Worm (Caenorhabditis elegans) whole organism, L4 larva: ENCODE results near the gene Y116F11B.9.

Source experiments
- F37D6.2 ChIP-seq: sonication (generic microtip); optimal IDR thresholded peaks from 2 replicates; lab custom pipeline; 2016; ENCODE audit warnings: mild to moderate bottlenecking, missing genetic modification characterization, missing compliant biosample characterization
- F49E8.2 ChIP-seq: sonication (generic microtip); optimal IDR thresholded peaks from 2 replicates; lab custom pipeline; 2016; ENCODE audit warnings: missing compliant biosample characterization, mild to moderate bottlenecking, missing genetic modification characterization, borderline replicate concordance
- Y105C5A.15 ChIP-seq: fragments of 200-800 bp; sonication (Bioruptor generic); IDR thresholded peaks from 2 replicates; pipeline ENCODE4 v1.3.6; 2022; ENCODE audit warnings: missing genetic modification characterization, missing compliant biosample characterization
- Y48G9A.11 ChIP-seq: fragments of 200-800 bp; sonication (Bioruptor generic); IDR thresholded peaks from 2 replicates; pipeline ENCODE4 v1.3.6; 2022; ENCODE audit warnings: missing genetic modification reagents, missing genetic modification characterization, missing compliant biosample characterization
- Y75B8A.6 ChIP-seq: fragments of 200-800 bp; sonication (Bioruptor generic); IDR thresholded peaks from 2 replicates; pipeline ENCODE4 v1.3.6; 2022; ENCODE audit warnings: missing genetic modification reagents, missing genetic modification characterization, missing compliant biosample characterization
- ZK546.5 ChIP-seq, 2 experiments: sonication (generic microtip); optimal IDR thresholded peaks; 2 replicates each; lab custom pipeline; 2017; ENCODE audit warnings: missing biosample characterization in 2 of 2, missing genetic modification characterization in 2 of 2
- aly-2 ChIP-seq: sonication (generic microtip); optimal IDR thresholded peaks from 2 replicates; lab custom pipeline; 2018; ENCODE audit warnings: missing biosample characterization, missing genetic modification characterization
- ama-1 ChIP-seq: fragments of 150-350 bp; optimal IDR thresholded peaks from 2 replicates; lab custom pipeline; 2014; ENCODE audit warnings: inconsistent platforms, mixed read lengths
- arid-1 ChIP-seq: fragments of 200-800 bp; sonication (Bioruptor generic); conservative IDR thresholded peaks from 2 replicates; pipeline ENCODE4 v1.3.6; 2022; ENCODE audit warnings: missing genetic modification reagents, missing genetic modification characterization, missing compliant biosample characterization
- ceh-20 ChIP-seq: fragments of 200-800 bp; sonication (Bioruptor generic); IDR thresholded peaks from 2 replicates; pipeline ENCODE4 v1.3.6; 2022; ENCODE audit warnings: missing genetic modification reagents, missing genetic modification characterization, missing compliant biosample characterization
- ceh-28 ChIP-seq: fragments of 150-350 bp; optimal IDR thresholded peaks from 2 replicates; lab custom pipeline; 2014; ENCODE audit warnings: missing biosample characterization, missing genetic modification reagents, missing genetic modification characterization
- ceh-44 ChIP-seq: fragments of 200-800 bp; sonication (Bioruptor generic); IDR thresholded peaks from 2 replicates; pipeline ENCODE4 v1.3.6; 2022; ENCODE audit warnings: missing genetic modification reagents, missing genetic modification characterization, missing compliant biosample characterization
- cey-2 ChIP-seq: sonication (generic microtip); optimal IDR thresholded peaks from 3 replicates; lab custom pipeline; 2017; ENCODE audit warnings: missing genetic modification characterization, mild to moderate bottlenecking, missing compliant biosample characterization, antibody characterized with exemption, borderline replicate concordance; ENCODE audit not compliant: insufficient read depth
- daf-12 ChIP-seq: fragments of 150-350 bp; optimal IDR thresholded peaks from 2 replicates; lab custom pipeline; 2014; ENCODE audit warnings: missing biosample characterization, missing genetic modification reagents, missing genetic modification characterization
- daf-8 ChIP-seq: fragments of 200-800 bp; sonication (Bioruptor generic); IDR thresholded peaks from 2 replicates; pipeline ENCODE4 v1.3.6; 2022; ENCODE audit warnings: missing genetic modification characterization, missing compliant biosample characterization
- dpl-1 ChIP-seq: fragments of 150-350 bp; optimal IDR thresholded peaks from 2 replicates; lab custom pipeline; 2014; ENCODE audit warnings: missing biosample characterization, missing genetic modification reagents, missing genetic modification characterization
- fos-1 ChIP-seq: fragments of 150-350 bp; optimal IDR thresholded peaks from 2 replicates; lab custom pipeline; 2014; ENCODE audit warnings: missing biosample characterization, missing genetic modification characterization
- lim-7 ChIP-seq: fragments of 200-800 bp; sonication (Bioruptor generic); IDR thresholded peaks from 2 replicates; pipeline ENCODE4 v1.3.6; 2022; ENCODE audit warnings: missing genetic modification characterization, missing compliant biosample characterization
- lin-1 ChIP-seq: fragments of 200-800 bp; sonication (Bioruptor generic); IDR thresholded peaks from 2 replicates; pipeline ENCODE4 v1.3.6; 2022; ENCODE audit warnings: missing genetic modification reagents, missing genetic modification characterization, missing compliant biosample characterization
- lin-38 ChIP-seq: fragments of 200-800 bp; sonication (Bioruptor generic); IDR thresholded peaks from 2 replicates; pipeline ENCODE4 v1.3.6; 2022; ENCODE audit warnings: missing genetic modification reagents, missing genetic modification characterization, missing compliant biosample characterization
- lir-3 ChIP-seq: sonication (generic microtip); optimal IDR thresholded peaks from 2 replicates; lab custom pipeline; 2016; ENCODE audit warnings: mild to moderate bottlenecking, missing genetic modification characterization, missing compliant biosample characterization
- madf-5 ChIP-seq, 2 experiments: fragments of 200-800 bp; sonication (Bioruptor generic); IDR thresholded peaks; 2 replicates each; pipeline ENCODE4 v1.3.6; 2022; ENCODE audit warnings: missing compliant biosample characterization in 2 of 2, missing genetic modification characterization in 2 of 2
- madf-9 ChIP-seq: fragments of 200-800 bp; sonication (Bioruptor generic); conservative IDR thresholded peaks from 2 replicates; pipeline ENCODE4 v1.3.6; 2022; ENCODE audit warnings: missing genetic modification reagents, missing genetic modification characterization, missing compliant biosample characterization
- mes-2 ChIP-seq: sonication (generic microtip); optimal IDR thresholded peaks from 2 replicates; lab custom pipeline; 2016; ENCODE audit warnings: missing genotype, mild to moderate bottlenecking, missing genetic modification characterization, missing compliant biosample characterization; ENCODE audit not compliant: poor library complexity, severe bottlenecking
- mxl-2 ChIP-seq: fragments of 200-800 bp; sonication (Bioruptor generic); conservative IDR thresholded peaks from 2 replicates; pipeline ENCODE4 v1.3.6; 2022; ENCODE audit warnings: missing genetic modification reagents, missing genetic modification characterization, missing compliant biosample characterization
- mxl-3 ChIP-seq: fragments of 200-800 bp; sonication (Bioruptor generic); optimal IDR thresholded peaks from 2 replicates; lab custom pipeline; 2018; ENCODE audit warnings: mild to moderate bottlenecking, missing genetic modification characterization, missing compliant biosample characterization
- nhr-10 ChIP-seq: fragments of 150-350 bp; optimal IDR thresholded peaks from 2 replicates; lab custom pipeline; 2014; ENCODE audit warnings: missing biosample characterization, missing genetic modification characterization
- nhr-102 ChIP-seq: sonication (generic microtip); optimal IDR thresholded peaks from 2 replicates; lab custom pipeline; 2016; ENCODE audit warnings: mild to moderate bottlenecking, missing genetic modification characterization, moderate library complexity, missing compliant biosample characterization
- nhr-11 ChIP-seq: fragments of 150-350 bp; optimal IDR thresholded peaks from 2 replicates; lab custom pipeline; 2014; ENCODE audit warnings: missing biosample characterization, missing genetic modification characterization
- nhr-111 ChIP-seq: fragments of 200-800 bp; sonication (Bioruptor generic); optimal IDR thresholded peaks from 2 replicates; lab custom pipeline; 2018; ENCODE audit warnings: mild to moderate bottlenecking, missing genetic modification characterization, missing compliant biosample characterization
- nhr-42 ChIP-seq: fragments of 200-800 bp; sonication (Bioruptor generic); IDR thresholded peaks from 2 replicates; pipeline ENCODE4 v1.3.6; 2022; ENCODE audit warnings: missing genetic modification characterization, missing compliant biosample characterization
- pqm-1 ChIP-seq: sonication (generic microtip); optimal IDR thresholded peaks from 2 replicates; lab custom pipeline; 2017; ENCODE audit warnings: missing biosample characterization, missing genetic modification characterization
- sdz-12 ChIP-seq: fragments of 200-800 bp; sonication (Bioruptor generic); optimal IDR thresholded peaks from 2 replicates; lab custom pipeline; 2018; ENCODE audit warnings: mild to moderate bottlenecking, missing genetic modification characterization, missing compliant biosample characterization
- set-16 ChIP-seq: fragments of 200-800 bp; sonication (Bioruptor generic); IDR thresholded peaks from 2 replicates; pipeline ENCODE4 v1.3.6; 2022; ENCODE audit warnings: missing genetic modification reagents, missing genetic modification characterization, missing compliant biosample characterization
- skn-1 ChIP-seq: fragments of 150-350 bp; optimal IDR thresholded peaks from 2 replicates; lab custom pipeline; 2014; ENCODE audit warnings: missing biosample characterization, missing genetic modification characterization
- spr-1 ChIP-seq: sonication (generic microtip); optimal IDR thresholded peaks from 2 replicates; lab custom pipeline; 2016; ENCODE audit warnings: mild to moderate bottlenecking, missing genetic modification characterization, missing compliant biosample characterization
- spr-3 ChIP-seq: fragments of 200-800 bp; sonication (Bioruptor generic); optimal IDR thresholded peaks from 2 replicates; lab custom pipeline; 2018; ENCODE audit warnings: mild to moderate bottlenecking, missing genetic modification characterization, missing compliant biosample characterization
- unc-130 ChIP-seq: sonication (generic microtip); optimal IDR thresholded peaks from 2 replicates; lab custom pipeline; 2016; ENCODE audit warnings: missing genetic modification reagents, missing genetic modification characterization, missing compliant biosample characterization
- unc-39 ChIP-seq: sonication (generic microtip); optimal IDR thresholded peaks from 2 replicates; lab custom pipeline; 2017; ENCODE audit warnings: missing biosample characterization, missing genetic modification characterization
- zfp-2 ChIP-seq: sonication (generic microtip); optimal IDR thresholded peaks from 2 replicates; lab custom pipeline; 2016; ENCODE audit warnings: mild to moderate bottlenecking, missing genetic modification characterization, missing compliant biosample characterization
- zip-2 ChIP-seq: fragments of 150-350 bp; optimal IDR thresholded peaks from 2 replicates; lab custom pipeline; 2014; ENCODE audit warnings: missing biosample characterization, missing genetic modification characterization
- ztf-11 ChIP-seq: fragments of 150-350 bp; optimal IDR thresholded peaks from 2 replicates; lab custom pipeline; 2014; ENCODE audit warnings: missing biosample characterization, missing genetic modification characterization
- ztf-7 ChIP-seq: fragments of 150-350 bp; optimal IDR thresholded peaks from 2 replicates; lab custom pipeline; 2014; ENCODE audit warnings: missing biosample characterization, missing genetic modification characterization

Gene Y116F11B.9

DNA sequence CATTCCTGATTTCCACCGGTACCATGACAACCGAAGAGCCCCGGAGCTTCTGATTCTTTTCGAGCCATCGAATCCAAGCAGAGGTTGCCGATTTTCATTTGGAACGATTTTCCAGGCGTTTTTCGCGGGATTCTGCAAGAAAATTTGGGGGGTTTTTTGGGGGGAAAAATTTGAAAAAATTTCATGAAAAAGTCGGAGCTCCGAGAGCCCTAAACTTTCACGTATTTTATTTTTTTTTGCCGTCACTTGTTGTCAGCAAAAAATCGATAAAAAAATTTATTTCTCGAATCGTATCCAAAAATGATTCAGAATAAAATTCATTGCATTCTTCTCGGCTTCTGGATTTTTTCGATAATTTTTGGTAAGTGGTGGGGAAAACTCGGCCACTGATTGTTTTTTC is 15.1 kb upstream of the Y116F11B.9 start, which contains the start of gene Y116F11B.13:
Gene Y116F11B.13 (plus strand): TSS at position 301 of the 400 bp plus-strand sequence.
- TF ChIP-seq lin-1, result no peak
- no peak for TF ChIP-seq mxl-2 (GFP tag; lab: Robert Waterston, UW)
- TF ChIP-seq nhr-10, result no peak
- no peak for TF ChIP-seq ceh-20 (GFP tag; lab: Robert Waterston, UW)
- no peak for TF ChIP-seq pqm-1

DNA sequence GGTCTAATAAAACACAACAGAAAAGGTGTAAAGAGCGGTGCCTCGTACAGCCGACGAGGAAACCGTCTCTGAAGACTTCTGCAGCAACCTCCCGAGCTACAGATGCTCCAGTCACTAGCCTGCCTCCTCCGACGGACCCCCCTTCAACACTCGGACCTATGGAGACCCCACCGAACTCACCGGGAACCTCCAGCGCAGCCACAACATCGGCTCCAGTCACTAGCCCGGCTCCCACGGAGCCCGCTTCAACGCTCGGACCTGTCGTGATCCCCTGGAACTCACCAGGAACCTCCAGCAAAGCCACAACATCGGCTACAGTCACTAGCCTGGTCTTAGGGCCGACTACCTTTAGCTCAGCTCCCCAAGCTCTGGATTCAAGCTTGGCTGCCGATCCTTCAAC is 7.6 kb downstream of the Y116F11B.9 start:
- TF ChIP-seq nhr-102 (no peak), ZK546.5 (tag; optimal IDR thresholded peaks at IDR 0.05; lab: Kevin White, UChicago) (no peak), lin-38 (GFP tag; lab: Robert Waterston, UW) (no peak), dpl-1 (GFP tag; lab: Kevin White, UChicago) (no peak), cey-2 (tag; lab: Kevin White, UChicago) (no peak), set-16 (GFP tag; lab: Robert Waterston, UW) (peak; percentile 94), lim-7 (GFP tag; lab: Robert Waterston, UW) (no peak), nhr-42 (GFP tag; lab: Robert Waterston, UW) (0 out of 2 replicates have a peak, but pooled peaks have one; percentile 4), ztf-11 (tag; lab: Kevin White, UChicago) (no peak)

DNA sequence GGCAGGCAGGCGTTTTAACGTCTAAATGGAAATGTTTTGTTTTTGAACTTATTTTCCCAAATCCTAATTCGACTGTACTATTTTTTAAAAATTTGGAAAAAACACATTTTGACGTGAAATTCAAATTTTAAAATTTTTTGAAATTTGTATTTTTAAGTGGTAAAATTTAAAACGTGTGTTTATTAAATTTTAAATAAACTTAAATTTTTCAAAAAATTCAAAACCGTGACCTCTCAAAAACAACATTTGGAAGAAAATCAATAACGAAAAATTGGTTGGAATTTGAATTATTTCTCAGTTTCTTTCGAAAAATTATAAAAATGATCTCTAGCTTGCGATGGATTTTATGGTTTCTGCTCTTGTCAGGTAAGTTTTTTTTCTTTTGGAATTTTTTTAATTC is 10.4 kb downstream of the Y116F11B.9 start, which contains the start of gene Y116F11B.8:
Gene Y116F11B.8 (plus strand): TSS at position 301 of the 400 bp plus-strand sequence.
- no peak for TF ChIP-seq ztf-7 (tag; lab: Kevin White, UChicago)
- TF ChIP-seq fos-1 (tag; lab: Kevin White, UChicago), result no peak
- no peak for TF ChIP-seq F49E8.2 (tag; lab: Kevin White, UChicago)
- TF ChIP-seq arid-1 (GFP tag; lab: Robert Waterston, UW), result no peak
- TF ChIP-seq spr-1 (tag; lab: Kevin White, UChicago), result no peak
- TF ChIP-seq Y105C5A.15 (GFP tag; lab: Robert Waterston, UW), result no peak
- TF ChIP-seq mxl-3 (GFP tag; lab: Kevin White, UChicago), result no peak
- TF ChIP-seq zfp-2 (tag; lab: Kevin White, UChicago), result no peak
- no peak for TF ChIP-seq Y75B8A.6 (GFP tag; lab: Robert Waterston, UW)
- no peak for TF ChIP-seq ceh-44
- no peak for TF ChIP-seq nhr-11 (tag; lab: Kevin White, UChicago)
- TF ChIP-seq F37D6.2, result no peak
- no peak for TF ChIP-seq Y48G9A.11
- no peak for TF ChIP-seq aly-2 (tag; lab: Kevin White, UChicago)
- TF ChIP-seq mes-2 (tag; lab: Kevin White, UChicago), result no peak
- TF ChIP-seq daf-12 (tag; lab: Kevin White, UChicago), result no peak
- TF ChIP-seq ceh-20 (GFP tag; lab: Robert Waterston, UW), result no peak
- no peak for TF ChIP-seq unc-130 (GFP tag; lab: Kevin White, UChicago)
- TF ChIP-seq madf-9 (GFP tag; lab: Robert Waterston, UW), result no peak
- no peak for TF ChIP-seq lir-3 (tag; lab: Kevin White, UChicago)

DNA sequence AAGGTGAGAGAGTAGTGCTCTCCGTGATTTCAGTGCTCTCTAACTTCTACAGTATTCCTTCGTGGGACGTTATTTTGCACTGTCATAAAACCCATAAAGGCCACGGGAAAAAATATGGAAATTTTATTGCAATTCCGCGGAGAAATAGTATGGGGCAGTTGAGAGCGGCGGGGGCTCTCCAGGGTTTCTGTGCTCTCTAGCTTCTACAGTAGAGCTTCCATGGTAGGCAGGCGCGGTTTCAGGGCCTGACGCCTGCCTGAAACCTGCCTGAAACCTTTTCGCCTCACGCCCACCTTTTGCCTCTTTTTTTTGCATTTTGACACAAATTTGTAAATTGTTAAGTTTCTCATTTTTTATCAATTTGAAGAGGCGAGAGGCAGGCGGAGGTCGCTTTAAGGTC is 10.8 kb downstream of the Y116F11B.9 start:
- TF ChIP-seq set-16 (GFP tag; lab: Robert Waterston, UW) (peak; percentile 39; the same call in 1 of the 2 replicates), nhr-111 (GFP tag; lab: Kevin White, UChicago) (no peak)

DNA sequence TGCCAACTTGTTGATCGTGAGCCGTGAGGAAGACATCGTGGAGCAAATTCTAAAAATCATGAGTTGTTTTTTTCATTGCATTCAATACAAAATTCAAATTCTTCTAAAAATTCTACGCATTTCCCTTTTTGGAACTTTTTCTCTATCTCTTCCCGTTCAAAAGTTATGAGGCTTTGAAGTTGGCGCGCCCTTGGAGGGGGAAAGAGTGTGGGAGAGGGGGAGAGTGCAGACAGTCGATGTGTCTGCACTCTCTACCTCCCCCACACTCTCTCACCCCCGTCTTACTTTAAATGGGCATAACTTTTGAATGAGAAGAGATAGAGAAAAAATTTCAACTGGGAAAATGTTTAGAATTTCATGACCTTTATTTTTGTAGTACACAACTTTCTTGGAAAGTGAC is 11.4 kb downstream of the Y116F11B.9 start:
- TF ChIP-seq ceh-28 (tag; lab: Kevin White, UChicago) (no peak), unc-39 (tag; lab: Kevin White, UChicago) (no peak), skn-1 (tag; lab: Kevin White, UChicago) (no peak), madf-5 (GFP tag; IDR thresholded peaks at IDR 0.05; lab: Robert Waterston, UW) (no peak), ztf-11 (tag; lab: Kevin White, UChicago) (no peak), daf-8 (GFP tag; lab: Robert Waterston, UW) (no peak), spr-3 (GFP tag; lab: Kevin White, UChicago) (no peak), zip-2 (tag; lab: Kevin White, UChicago) (no peak), mes-2 (tag; lab: Kevin White, UChicago) (no peak), lim-7 (GFP tag; lab: Robert Waterston, UW) (no peak), nhr-42 (GFP tag; lab: Robert Waterston, UW) (no peak), ama-1 (lab: Kevin White, UChicago) (no peak), sdz-12 (GFP tag; lab: Kevin White, UChicago) (no peak)
